Fruit fly (Drosophila melanogaster) whole organism, wandering third instar larva: ENCODE results near the gene CG3552.

Experiments used
- Vsx2 ChIP-seq: fragments of 200-300, 225-300 bp; sonication (Bioruptor generic); optimal IDR thresholded peaks from 2 replicates; lab custom pipeline; 2018; ENCODE audit warnings: missing biosample characterization, missing genetic modification characterization; ENCODE audit not compliant: partially characterized antibody
- brk ChIP-seq: fragments of 200-800 bp; sonication (Bioruptor generic); optimal IDR thresholded peaks from 2 replicates; lab custom pipeline; 2016; ENCODE audit warnings: missing biosample characterization, mild to moderate bottlenecking, missing genetic modification characterization
- psq ChIP-seq: fragments of 200-800 bp; sonication (Bioruptor generic); optimal IDR thresholded peaks from 3 replicates; lab custom pipeline; 2017; ENCODE audit warnings: missing biosample characterization, mild to moderate bottlenecking, missing genetic modification characterization, moderate library complexity
- sage ChIP-seq: fragments of 200-800 bp; sonication (Bioruptor generic); optimal IDR thresholded peaks from 2 replicates; lab custom pipeline; 2016; ENCODE audit warnings: missing biosample characterization, mild to moderate bottlenecking, missing genetic modification characterization

- TF ChIP-seq psq (peak; percentile 97), Vsx2 (GFP tag; lab: Kevin White, UChicago) (no peak), brk (GFP tag; lab: Kevin White, UChicago) (peak; percentile 98), sage (peak; percentile 98)
Measured at dm6 chr3L:9457619-9458092, 1.5 kb downstream of the CG3552 start, which contains the start of gene CG3437.
